Worm (Caenorhabditis elegans): ENCODE measurements around the gene clec-250.

DNA sequence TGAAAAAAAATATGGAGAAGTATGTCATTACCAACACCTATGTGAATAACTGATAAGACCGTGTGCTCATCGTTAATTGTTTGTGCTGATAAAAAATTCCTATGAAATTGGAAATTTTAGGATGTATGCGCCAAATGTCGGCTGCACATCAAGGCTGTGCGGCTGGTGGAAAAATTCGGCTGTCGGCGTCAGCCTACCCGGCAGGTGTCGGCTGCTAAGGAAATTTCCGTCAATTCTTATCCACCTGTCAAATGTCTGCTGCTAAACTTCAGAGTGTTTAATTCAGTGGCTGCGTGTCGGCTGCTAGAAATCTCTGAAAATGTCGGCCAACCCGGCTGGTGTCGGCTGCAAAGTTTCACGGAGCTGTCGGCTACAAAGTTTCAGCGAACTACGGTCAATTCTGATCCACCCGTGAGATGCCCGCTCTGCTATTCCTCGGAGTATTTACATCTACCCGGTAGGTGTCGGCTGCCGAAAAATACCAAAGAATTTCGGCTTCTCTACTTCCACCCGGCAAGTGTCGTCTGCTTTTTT lies 22.0 kb downstream of the clec-250 start, which contains the start of gene Y17D7C.2:
- TF ChIP-seq F13C5.2 (tag; optimal IDR thresholded peaks at IDR 0.05) (no peak), ama-1 (optimal IDR thresholded peaks at IDR 0.05) (peak; percentile 33), flt-1 (GFP tag; IDR thresholded peaks at IDR 0.05) (peak; percentile 44; the same call in 1 of the 2 replicates), aly-1 (tag; optimal IDR thresholded peaks at IDR 0.05) (peak; percentile 86), scrt-1 (GFP tag; IDR thresholded peaks at IDR 0.05) (peak; percentile 63), B0310.2 (tag; optimal IDR thresholded peaks at IDR 0.05) (no peak), tra-4 (tag; optimal IDR thresholded peaks at IDR 0.05) (no peak), ets-7 (tag; optimal IDR thresholded peaks at IDR 0.05) (no peak), ceh-13 (GFP tag; optimal IDR thresholded peaks at IDR 0.05) (peak; percentile 70), tbx-11 (GFP tag; IDR thresholded peaks at IDR 0.05) (peak; percentile 52; the same call in 1 of the 2 replicates), hmbx-1 (tag; optimal IDR thresholded peaks at IDR 0.05) (no peak), tbx-37 (GFP tag; conservative IDR thresholded peaks at IDR 0.05) (no peak)

Data from whole organism, early embryonic.